Worm (Caenorhabditis elegans) whole organism, L1 larva: ENCODE data around the gene elpc-4.

Source experiments
- C04F5.9 ChIP-seq: sonication (generic microtip); optimal IDR thresholded peaks from 2 replicates; lab custom pipeline; 2016; ENCODE audit warnings: missing genetic modification characterization, missing compliant biosample characterization
- C16A3.4 ChIP-seq: fragments of 150-350 bp; optimal IDR thresholded peaks from 2 replicates; lab custom pipeline; 2014; ENCODE audit warnings: missing biosample characterization, missing genetic modification characterization
- C34B4.2 ChIP-seq: sonication (generic microtip); optimal IDR thresholded peaks from 2 replicates; lab custom pipeline; 2017; ENCODE audit warnings: mild to moderate bottlenecking, missing genetic modification characterization, missing compliant biosample characterization
- Y116A8C.19 ChIP-seq: sonication (generic microtip); optimal IDR thresholded peaks from 2 replicates; lab custom pipeline; 2016; ENCODE audit warnings: missing compliant biosample characterization, missing genetic modification characterization, borderline replicate concordance
- blmp-1 ChIP-seq: fragments of 150-350 bp; optimal IDR thresholded peaks from 2 replicates; lab custom pipeline; 2014; ENCODE audit warnings: missing biosample characterization, missing genetic modification characterization
- ceh-82 ChIP-seq, 3 experiments: fragments of 150-350 bp in 1 of 3; sonication (generic microtip) in 2 of 3; optimal IDR thresholded peaks; 2 replicates each; lab custom pipeline; 2014 to 2017; ENCODE audit warnings: missing biosample characterization in 3 of 3, missing genetic modification characterization in 3 of 3
- dpl-1 ChIP-seq, 3 experiments: fragments of 150-350 bp in 2 of 3; sonication (generic microtip) in 1 of 3; optimal IDR thresholded peaks; 2 replicates each; lab custom pipeline; 2014 to 2017; ENCODE audit warnings: missing biosample characterization in 3 of 3, missing genetic modification characterization in 3 of 3, missing genetic modification reagents in 3 of 3
- efl-1 ChIP-seq, 4 experiments: fragments of 150-350 bp; optimal IDR thresholded peaks in 3 of 4; peaks in 1 of 4; 1 replicate in 1 of 4; 2 replicates in 3 of 4; lab custom pipeline; 2014; ENCODE audit warnings: missing biosample characterization in 2 of 4, missing genetic modification characterization in 2 of 4, missing genetic modification reagents in 2 of 4
- egl-13 ChIP-seq: sonication (generic microtip); optimal IDR thresholded peaks from 2 replicates; lab custom pipeline; 2016; ENCODE audit warnings: missing genotype, missing genetic modification reagents, missing genetic modification characterization, missing compliant biosample characterization
- egl-27 ChIP-seq, 2 experiments: fragments of 150-350 bp in 1 of 2; sonication (generic microtip); optimal IDR thresholded peaks; 3 replicates each; lab custom pipeline; 2017 to 2018; ENCODE audit warnings: missing biosample characterization in 2 of 2, missing genetic modification characterization in 2 of 2, missing genetic modification reagents in 2 of 2
- elt-2 ChIP-seq: sonication (generic microtip); optimal IDR thresholded peaks from 2 replicates; lab custom pipeline; 2016; ENCODE audit warnings: missing genetic modification characterization, mild to moderate bottlenecking, inconsistent platforms, missing compliant biosample characterization, missing genetic modification reagents
- fkh-10 ChIP-seq: sonication (generic microtip); optimal IDR thresholded peaks from 2 replicates; lab custom pipeline; 2017; ENCODE audit warnings: missing biosample characterization, missing genetic modification reagents, missing genetic modification characterization
- fkh-4 ChIP-seq: sonication (generic microtip); optimal IDR thresholded peaks from 2 replicates; lab custom pipeline; 2016; ENCODE audit warnings: missing compliant biosample characterization, missing genetic modification characterization, borderline replicate concordance
- fos-1 ChIP-seq: fragments of 150-350 bp; optimal IDR thresholded peaks from 2 replicates; lab custom pipeline; 2014; ENCODE audit warnings: missing biosample characterization, missing genetic modification characterization
- grh-1 ChIP-seq: fragments of 200-800 bp; sonication (Bioruptor generic); IDR thresholded peaks from 2 replicates; pipeline ENCODE4 v1.3.6; 2022; ENCODE audit warnings: missing genetic modification reagents, missing genetic modification characterization, missing compliant biosample characterization
- hlh-17 ChIP-seq: fragments of 200-800 bp; sonication (Bioruptor generic); optimal IDR thresholded peaks from 2 replicates; lab custom pipeline; 2018; ENCODE audit warnings: missing genetic modification characterization, mild to moderate bottlenecking, missing compliant biosample characterization, moderate library complexity, borderline replicate concordance
- hlh-4 ChIP-seq: sonication (generic microtip); optimal IDR thresholded peaks from 2 replicates; lab custom pipeline; 2016; ENCODE audit warnings: mild to moderate bottlenecking, missing genetic modification characterization, missing compliant biosample characterization
- hpl-2 ChIP-seq: fragments of 150-350 bp; optimal IDR thresholded peaks from 2 replicates; lab custom pipeline; 2014; ENCODE audit warnings: missing biosample characterization, missing genetic modification reagents, missing genetic modification characterization
- irx-1 ChIP-seq: sonication (generic microtip); optimal IDR thresholded peaks from 2 replicates; lab custom pipeline; 2016; ENCODE audit warnings: missing genetic modification characterization, missing compliant biosample characterization
- isw-1 ChIP-seq: fragments of 200-800 bp; sonication (Bioruptor generic); IDR thresholded peaks from 2 replicates; pipeline ENCODE4 v1.3.6; 2022; ENCODE audit warnings: missing genetic modification characterization, missing compliant biosample characterization
- lin-14 ChIP-seq: fragments of 200-800 bp; sonication (Bioruptor generic); optimal IDR thresholded peaks from 2 replicates; lab custom pipeline; 2018; ENCODE audit warnings: mild to moderate bottlenecking, missing genetic modification characterization, moderate library complexity, missing compliant biosample characterization
- lin-35 ChIP-seq, 2 experiments: fragments of 150-350 bp; optimal IDR thresholded peaks; 2 replicates each; lab custom pipeline; 2014; ENCODE audit warnings: missing biosample characterization in 2 of 2, missing genetic modification characterization in 2 of 2, missing genetic modification reagents in 2 of 2
- lsy-2 ChIP-seq, 2 experiments: fragments of 150-350 bp; optimal IDR thresholded peaks; 2 replicates each; lab custom pipeline; 2014; ENCODE audit warnings: missing biosample characterization in 2 of 2, missing genetic modification characterization in 2 of 2
- mdl-1 ChIP-seq, 2 experiments: fragments of 150-350 bp; optimal IDR thresholded peaks; 2 replicates each; lab custom pipeline; 2014 to 2017; ENCODE audit warnings: missing biosample characterization in 2 of 2, missing genetic modification characterization in 2 of 2, inconsistent platforms in 1 of 2
- mef-2 ChIP-seq: fragments of 150-350 bp; optimal IDR thresholded peaks from 2 replicates; lab custom pipeline; 2014; ENCODE audit warnings: missing biosample characterization, missing genetic modification characterization
- nhr-11 ChIP-seq: fragments of 150-350 bp; optimal IDR thresholded peaks from 2 replicates; lab custom pipeline; 2014; ENCODE audit warnings: missing biosample characterization, missing genetic modification characterization
- nhr-20 ChIP-seq: sonication (generic microtip); optimal IDR thresholded peaks from 2 replicates; lab custom pipeline; 2016; ENCODE audit warnings: mild to moderate bottlenecking, missing genetic modification characterization, missing compliant biosample characterization
- nhr-28 ChIP-seq: fragments of 150-350 bp; optimal IDR thresholded peaks from 2 replicates; lab custom pipeline; 2014; ENCODE audit warnings: missing biosample characterization, missing genetic modification characterization
- nhr-47 ChIP-seq: sonication (generic microtip); optimal IDR thresholded peaks from 2 replicates; lab custom pipeline; 2016; ENCODE audit warnings: mild to moderate bottlenecking, missing genetic modification characterization, moderate library complexity, missing compliant biosample characterization
- nhr-71 ChIP-seq: sonication (generic microtip); optimal IDR thresholded peaks from 2 replicates; lab custom pipeline; 2016; ENCODE audit warnings: mild to moderate bottlenecking, missing genetic modification characterization, moderate library complexity, missing compliant biosample characterization
- nhr-76 ChIP-seq: sonication (generic microtip); optimal IDR thresholded peaks from 2 replicates; lab custom pipeline; 2017; ENCODE audit warnings: missing biosample characterization, missing genetic modification characterization
- nhr-84 ChIP-seq: sonication (generic microtip); optimal IDR thresholded peaks from 2 replicates; lab custom pipeline; 2017; ENCODE audit warnings: missing biosample characterization, missing genetic modification characterization
- nhr-85 ChIP-seq: sonication (generic microtip); peaks from one replicate; lab custom pipeline; 2016; ENCODE audit warnings: missing genetic modification characterization, inconsistent platforms, missing compliant biosample characterization
- pqm-1 ChIP-seq: sonication (generic microtip); optimal IDR thresholded peaks from 3 replicates; lab custom pipeline; 2017; ENCODE audit warnings: missing biosample characterization, missing genetic modification characterization
- rnt-1 ChIP-seq: sonication (generic microtip); optimal IDR thresholded peaks from 2 replicates; lab custom pipeline; 2016; ENCODE audit warnings: mild to moderate bottlenecking, missing genetic modification characterization, moderate library complexity, missing compliant biosample characterization
- snpc-4 ChIP-seq: fragments of 150-350 bp; optimal IDR thresholded peaks from 2 replicates; lab custom pipeline; 2014; ENCODE audit warnings: missing biosample characterization, missing genetic modification characterization
- snu-23 ChIP-seq: sonication (generic microtip); optimal IDR thresholded peaks from 2 replicates; lab custom pipeline; 2016; ENCODE audit warnings: missing genetic modification characterization, missing compliant biosample characterization
- sptf-1 ChIP-seq: fragments of 150-350 bp; optimal IDR thresholded peaks from 2 replicates; lab custom pipeline; 2014; ENCODE audit warnings: missing biosample characterization, missing genetic modification characterization
- swsn-7 ChIP-seq: sonication (generic microtip); optimal IDR thresholded peaks from 2 replicates; lab custom pipeline; 2016; ENCODE audit warnings: missing genetic modification characterization, missing compliant biosample characterization
- tbx-2 ChIP-seq: sonication (generic microtip); optimal IDR thresholded peaks from 2 replicates; lab custom pipeline; 2016; ENCODE audit warnings: missing genetic modification characterization, missing compliant biosample characterization
- unc-130 ChIP-seq: fragments of 150-350 bp; optimal IDR thresholded peaks from 2 replicates; lab custom pipeline; 2017; ENCODE audit warnings: missing biosample characterization, missing genetic modification characterization, inconsistent platforms
- unc-86 ChIP-seq: sonication (generic microtip); optimal IDR thresholded peaks from 2 replicates; lab custom pipeline; 2016; ENCODE audit warnings: missing genetic modification characterization, missing compliant biosample characterization
- ztf-11 ChIP-seq, 2 experiments: sonication (generic microtip); optimal IDR thresholded peaks; 2 replicates each; lab custom pipeline; 2016 to 2017; ENCODE audit warnings: missing genetic modification characterization in 2 of 2, missing biosample characterization in 1 of 2, missing compliant biosample characterization in 1 of 2
- ztf-4 ChIP-seq: fragments of 150-350 bp; optimal IDR thresholded peaks from 2 replicates; lab custom pipeline; 2014; ENCODE audit warnings: missing biosample characterization, missing genetic modification characterization

The elpc-4 gene

ce11 chrIV:8036492-8036891, 19.7 kb downstream of the elpc-4 start (continued):
- TF ChIP-seq nhr-47 (tag; lab: Kevin White, UChicago) (peak; percentile 19), grh-1 (GFP tag; lab: Robert Waterston, UW) (peak; percentile 45), blmp-1 (tag; lab: Kevin White, UChicago) (peak; percentile 77), hlh-4 (tag; lab: Kevin White, UChicago) (no peak), swsn-7 (tag; lab: Kevin White, UChicago) (no peak), C04F5.9 (tag; lab: Kevin White, UChicago) (no peak)

ce11 chrIV:8040610-8041317, 24.0 kb downstream of the elpc-4 start:
- TF ChIP-seq nhr-84 (tag; lab: Kevin White, UChicago) = no peak
- no peak for TF ChIP-seq fos-1 (tag; lab: Kevin White, UChicago)
- TF ChIP-seq nhr-71 (tag; lab: Kevin White, UChicago) = peak; percentile 61
- no peak for TF ChIP-seq egl-27 (tag; optimal IDR thresholded peaks at IDR 0.05; lab: Kevin White, UChicago)
- peak in 1 of 3 experiments; percentile 31 for TF ChIP-seq ceh-82 (tag; optimal IDR thresholded peaks at IDR 0.05; lab: Kevin White, UChicago)
- TF ChIP-seq nhr-47 (tag; lab: Kevin White, UChicago) = peak; percentile 25
- TF ChIP-seq irx-1 (tag; lab: Kevin White, UChicago) = peak; percentile 73
- TF ChIP-seq sptf-1 = no peak
- TF ChIP-seq snu-23 (GFP tag; lab: Kevin White, UChicago) = peak; percentile 32
- peak; percentile 7 for TF ChIP-seq snpc-4 (tag; lab: Kevin White, UChicago)
- peak; percentile 37 for TF ChIP-seq swsn-7 (tag; lab: Kevin White, UChicago)
- no peak for TF ChIP-seq nhr-28 (tag; lab: Kevin White, UChicago)
- no peak for TF ChIP-seq ztf-11 (tag; optimal IDR thresholded peaks at IDR 0.05; lab: Kevin White, UChicago)
- TF ChIP-seq fkh-10 (GFP tag; lab: Kevin White, UChicago) = peak; percentile 89
- TF ChIP-seq tbx-2 (tag; lab: Kevin White, UChicago) = peak; percentile 36
- peak; percentile 44 for TF ChIP-seq isw-1 (GFP tag; lab: Robert Waterston, UW)
- TF ChIP-seq efl-1 (optimal IDR thresholded peaks at IDR 0.05; lab: Kevin White, UChicago) = peak in 1 of 2 experiments; percentile 17
- TF ChIP-seq efl-1 (GFP tag; optimal IDR thresholded peaks at IDR 0.05 in 1 of 2; lab: Kevin White, UChicago) = peak in 1 of 2 experiments; percentile 75
- no peak for TF ChIP-seq hpl-2 (GFP tag; lab: Kevin White, UChicago)
- peak; percentile 51 for TF ChIP-seq unc-86 (tag; lab: Kevin White, UChicago)
- TF ChIP-seq fkh-4 (tag; lab: Kevin White, UChicago) = no peak
- peak; percentile 71 for TF ChIP-seq nhr-85 (tag; lab: Kevin White, UChicago)
- TF ChIP-seq nhr-11 = no peak
- peak in 1 of 3 experiments; percentile 14 for TF ChIP-seq dpl-1 (GFP tag; optimal IDR thresholded peaks at IDR 0.05; lab: Kevin White, UChicago)
- peak; percentile 92 for TF ChIP-seq lin-14
- TF ChIP-seq lsy-2 (tag; optimal IDR thresholded peaks at IDR 0.05; lab: Kevin White, UChicago) = peak in 1 of 2 experiments; percentile 48
- peak; percentile 49 for TF ChIP-seq egl-13
- peak; percentile 23 for TF ChIP-seq mef-2 (tag; lab: Kevin White, UChicago)

- peak; percentile 59 for TF ChIP-seq snu-23 (GFP tag; lab: Kevin White, UChicago)
- TF ChIP-seq elt-2 (tag; lab: Kevin White, UChicago) = no peak
- TF ChIP-seq unc-130 (tag; lab: Kevin White, UChicago) = no peak
- TF ChIP-seq rnt-1 = no peak
- peak; percentile 65 for TF ChIP-seq nhr-20 (tag; lab: Kevin White, UChicago)
- TF ChIP-seq C34B4.2 (tag; lab: Kevin White, UChicago) = no peak
- TF ChIP-seq hpl-2 (GFP tag; lab: Kevin White, UChicago) = no peak
- peak in 1 of 2 experiments; percentile 7 for TF ChIP-seq mdl-1 (tag; optimal IDR thresholded peaks at IDR 0.05; lab: Kevin White, UChicago)
- TF ChIP-seq nhr-71 (tag; lab: Kevin White, UChicago) = peak; percentile 42
- TF ChIP-seq fos-1 (tag; lab: Kevin White, UChicago) = no peak
- no peak for TF ChIP-seq nhr-47 (tag; lab: Kevin White, UChicago)
- TF ChIP-seq lin-14 = peak; percentile 79
- TF ChIP-seq nhr-85 (tag; lab: Kevin White, UChicago) = peak; percentile 91
- TF ChIP-seq ztf-4 = no peak
- no peak for TF ChIP-seq nhr-76 (tag; lab: Kevin White, UChicago)
- TF ChIP-seq tbx-2 (tag; lab: Kevin White, UChicago) = no peak
- TF ChIP-seq swsn-7 (tag; lab: Kevin White, UChicago) = no peak
- TF ChIP-seq lsy-2 (tag; optimal IDR thresholded peaks at IDR 0.05; lab: Kevin White, UChicago) = peak in 1 of 2 experiments; percentile 1
- TF ChIP-seq pqm-1 (tag; lab: Kevin White, UChicago) = no peak
- TF ChIP-seq C16A3.4 (tag; lab: Kevin White, UChicago) = no peak
- no peak for TF ChIP-seq hlh-4 (tag; lab: Kevin White, UChicago)
- peak; percentile 83 for TF ChIP-seq grh-1 (GFP tag; lab: Robert Waterston, UW)
- peak in 1 of 2 experiments; percentile 29 for TF ChIP-seq lin-35 (GFP tag; optimal IDR thresholded peaks at IDR 0.05; lab: Kevin White, UChicago)
- TF ChIP-seq hlh-17 (GFP tag; lab: Kevin White, UChicago) = no peak
- TF ChIP-seq efl-1 (optimal IDR thresholded peaks at IDR 0.05; lab: Kevin White, UChicago) = no peak
- TF ChIP-seq efl-1 (GFP tag; optimal IDR thresholded peaks at IDR 0.05 in 1 of 2; lab: Kevin White, UChicago) = peak in 1 of 2 experiments; percentile 43
- TF ChIP-seq Y116A8C.19 (tag; lab: Kevin White, UChicago) = no peak
Measured at ce11 chrIV:8042005-8042404, 25.2 kb downstream of the elpc-4 start.
